Worm (Caenorhabditis elegans): ENCODE data around the gene K11D12.13.

The K11D12.13 gene

DNA sequence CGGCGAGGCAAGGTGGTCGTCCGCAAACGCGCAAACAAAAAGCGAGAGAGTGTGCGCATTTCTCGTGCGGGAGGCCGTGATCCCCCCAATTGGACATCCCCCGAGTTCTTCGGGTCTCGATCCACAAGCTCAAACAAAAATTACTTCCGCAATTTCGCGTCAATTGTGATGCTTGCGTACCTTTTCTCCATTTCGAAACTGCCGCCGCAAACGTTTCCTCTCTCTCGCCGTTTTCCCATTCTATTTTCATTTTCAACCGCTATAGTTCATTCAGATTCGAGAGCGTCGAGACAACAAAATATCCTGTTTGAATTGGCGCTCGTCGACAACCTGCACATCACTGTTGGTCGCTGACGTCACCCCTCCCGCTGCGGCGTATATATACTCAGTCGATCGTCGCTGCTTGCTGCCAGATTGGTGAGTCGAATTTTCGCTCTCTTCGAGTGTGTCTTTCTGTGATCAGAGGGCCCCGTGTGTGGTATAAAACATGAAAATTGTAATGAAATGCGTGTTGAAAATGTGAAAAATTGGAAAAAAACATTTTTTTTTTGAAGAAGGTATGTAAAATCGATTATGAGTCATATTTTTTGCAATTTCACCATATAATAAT lies 16.2 kb downstream of the K11D12.13 start, which contains the start of the genes pqn-51 and K11D12.14 (continued):
- TF ChIP-seq ttx-3 (tag; optimal IDR thresholded peaks at IDR 0.05) = no peak
- no peak for TF ChIP-seq dmd-4 (tag; optimal IDR thresholded peaks at IDR 0.05; ENCODE audit: borderline replicate concordance)
- no peak for TF ChIP-seq ceh-9 (tag; optimal IDR thresholded peaks at IDR 0.05)
- TF ChIP-seq syd-9 (tag; optimal IDR thresholded peaks at IDR 0.05) = peak; percentile 35
- TF ChIP-seq ama-1 (optimal IDR thresholded peaks at IDR 0.05) = peak; percentile 35
- TF ChIP-seq hlh-6 (tag; optimal IDR thresholded peaks at IDR 0.05) = no peak
- TF ChIP-seq eyg-1 (tag; optimal IDR thresholded peaks at IDR 0.05) = no peak
- TF ChIP-seq tbx-2 (tag; optimal IDR thresholded peaks at IDR 0.05) = peak; percentile 82
- TF ChIP-seq nhr-11 (tag; optimal IDR thresholded peaks at IDR 0.05) = no peak
- peak; percentile 72 for TF ChIP-seq ets-4 (tag; optimal IDR thresholded peaks at IDR 0.05)
- TF ChIP-seq elt-4 (tag; optimal IDR thresholded peaks at IDR 0.05) = no peak
- peak; percentile 48 for TF ChIP-seq pax-1 (tag; optimal IDR thresholded peaks at IDR 0.05)
- TF ChIP-seq lin-11 (tag; optimal IDR thresholded peaks at IDR 0.05) = no peak
- TF ChIP-seq Y22D7AL.16 (tag; optimal IDR thresholded peaks at IDR 0.05) = no peak
- peak; percentile 90 for TF ChIP-seq unc-42 (tag; optimal IDR thresholded peaks at IDR 0.05)
- peak; percentile 63 for TF ChIP-seq pha-2 (tag; optimal IDR thresholded peaks at IDR 0.05)
- no peak for TF ChIP-seq hlh-30 (tag; optimal IDR thresholded peaks at IDR 0.05; ENCODE audit: insufficient read depth)

DNA sequence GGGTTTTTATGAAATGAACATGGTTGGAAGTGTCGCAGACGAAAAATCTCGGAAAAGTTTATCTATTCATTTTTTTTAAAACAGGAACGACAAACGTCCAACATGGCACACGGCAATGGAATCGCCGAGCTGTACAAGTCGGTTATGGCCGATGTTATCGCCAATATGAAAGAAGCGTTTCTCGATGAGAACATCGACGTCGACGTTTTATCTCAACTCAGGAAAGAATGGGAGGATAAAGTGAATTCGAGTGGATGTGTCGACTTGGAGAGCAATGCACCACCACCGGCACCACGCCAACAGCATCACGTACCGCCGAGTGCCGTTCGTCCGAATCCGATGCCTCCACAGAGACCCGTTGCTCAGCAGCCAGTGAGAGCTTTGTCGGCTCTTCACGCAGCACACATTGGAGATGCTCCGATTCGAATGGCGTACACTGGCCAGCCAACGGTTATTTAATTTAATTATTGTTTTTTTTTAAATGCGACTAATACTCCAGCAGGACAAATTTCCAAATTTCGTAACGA lies 16.9 kb downstream of the K11D12.13 start:
- TF ChIP-seq ceh-24 (tag; optimal IDR thresholded peaks at IDR 0.05) (no peak), pat-9 (tag; optimal IDR thresholded peaks at IDR 0.05) (no peak), pros-1 (tag; optimal IDR thresholded peaks at IDR 0.05) (no peak)

DNA sequence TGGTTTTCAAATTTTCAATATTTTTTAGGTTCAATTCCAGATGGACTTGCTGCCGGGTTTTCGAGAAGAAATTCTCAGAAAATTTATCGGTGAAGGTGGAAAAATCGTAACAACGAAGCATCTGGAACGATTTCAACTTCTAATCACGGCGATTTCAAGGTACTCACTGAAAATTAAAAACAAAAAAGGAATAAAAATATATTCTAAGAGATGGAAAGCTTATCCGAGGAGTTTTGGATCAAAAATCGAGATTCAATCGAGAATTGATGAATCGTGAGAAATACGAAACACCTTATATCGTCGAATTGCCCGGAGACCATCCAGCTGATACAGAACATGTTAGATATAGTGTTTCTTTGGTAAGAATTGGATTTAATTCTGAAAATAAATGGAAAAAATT lies 19.0 kb downstream of the K11D12.13 start, which contains the start of gene K11D12.12:
Gene K11D12.12, plus strand, starts transcription at position 29 of the 400 bp plus-strand sequence.
- TF ChIP-seq hlh-13 (GFP tag; optimal IDR thresholded peaks at IDR 0.05) (no peak), elt-2 (tag; optimal IDR thresholded peaks at IDR 0.05) (no peak), ceh-30 (tag; optimal IDR thresholded peaks at IDR 0.05) (no peak), ceh-31 (tag; optimal IDR thresholded peaks at IDR 0.05) (no peak), fkh-6 (tag; optimal IDR thresholded peaks at IDR 0.05) (no peak), pha-4 (tag; optimal IDR thresholded peaks at IDR 0.05) (no peak), elt-4 (tag; optimal IDR thresholded peaks at IDR 0.05) (no peak), nfya-1 (tag; optimal IDR thresholded peaks at IDR 0.05) (no peak), tbx-2 (tag; optimal IDR thresholded peaks at IDR 0.05) (no peak), syd-9 (tag; optimal IDR thresholded peaks at IDR 0.05) (no peak), ref-2 (tag; optimal IDR thresholded peaks at IDR 0.05) (no peak), mec-3 (tag; optimal IDR thresholded peaks at IDR 0.05; ENCODE audit: borderline replicate concordance) (no peak), sdc-2 (tag; optimal IDR thresholded peaks at IDR 0.05) (no peak), pqm-1 (tag; optimal IDR thresholded peaks at IDR 0.05) (no peak), pha-2 (tag; optimal IDR thresholded peaks at IDR 0.05) (no peak), npax-4 (tag; optimal IDR thresholded peaks at IDR 0.05) (no peak), F13H6.1 (tag; optimal IDR thresholded peaks at IDR 0.05) (no peak), che-1 (tag; optimal IDR thresholded peaks at IDR 0.05) (no peak)

DNA sequence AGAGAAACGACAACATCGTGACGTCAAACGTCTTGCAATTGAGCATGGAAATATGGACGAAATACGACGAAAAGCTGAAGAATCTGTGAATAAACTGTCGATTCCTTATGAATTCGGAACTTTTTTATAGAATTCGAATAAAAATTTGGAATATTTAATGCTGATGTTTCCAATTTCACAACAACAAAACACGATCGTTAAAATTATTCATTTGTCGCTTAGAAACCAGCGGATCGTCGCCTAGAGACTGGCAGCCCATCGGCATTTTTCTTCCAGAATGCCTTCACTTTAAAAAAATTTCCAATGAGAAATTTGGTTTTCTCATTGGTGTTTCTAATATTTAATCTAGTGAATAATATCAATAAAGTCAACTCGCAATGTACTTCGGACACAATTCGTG lies 20.1 kb downstream of the K11D12.13 start, which contains the start of gene cwp-4:
Gene cwp-4, plus strand, starts transcription at position 301 of the 400 bp plus-strand sequence.
- no peak for TF ChIP-seq C38D4.7 (GFP tag; optimal IDR thresholded peaks at IDR 0.05)
- TF ChIP-seq ceh-34 (tag; optimal IDR thresholded peaks at IDR 0.05) = no peak
- TF ChIP-seq ceh-9 (tag; optimal IDR thresholded peaks at IDR 0.05) = no peak
- no peak for TF ChIP-seq mec-3 (tag; optimal IDR thresholded peaks at IDR 0.05; ENCODE audit: borderline replicate concordance)
- no peak for TF ChIP-seq T23F11.4 (GFP tag; optimal IDR thresholded peaks at IDR 0.05)
- no peak for TF ChIP-seq ceh-14 (tag; optimal IDR thresholded peaks at IDR 0.05)
- no peak for TF ChIP-seq unc-3 (GFP tag; conservative IDR thresholded peaks at IDR 0.05)
- no peak for TF ChIP-seq unc-3 (tag; optimal IDR thresholded peaks at IDR 0.05)
- no peak for TF ChIP-seq dmd-4 (tag; optimal IDR thresholded peaks at IDR 0.05; ENCODE audit: borderline replicate concordance)
- TF ChIP-seq lim-6 (tag; optimal IDR thresholded peaks at IDR 0.05) = no peak
- no peak for TF ChIP-seq ceh-18 (tag; optimal IDR thresholded peaks at IDR 0.05)

Measured in whole organism, late embryonic.